Worm (Caenorhabditis elegans) whole organism, L3 larva: ENCODE measurements around the gene lmtr-2.

Experiments used
- R02D3.7 ChIP-seq: fragments of 150-350 bp; optimal IDR thresholded peaks from 2 replicates; lab custom pipeline; 2014; ENCODE audit warnings: missing biosample characterization, missing genetic modification characterization
- aly-2 ChIP-seq: fragments of 150-350 bp; optimal IDR thresholded peaks from 2 replicates; lab custom pipeline; 2014; ENCODE audit warnings: missing biosample characterization, missing genetic modification characterization
- ama-1 ChIP-seq: fragments of 150-350 bp; optimal IDR thresholded peaks from 2 replicates; lab custom pipeline; 2018
- ceh-16 ChIP-seq: sonication (generic microtip); optimal IDR thresholded peaks from 2 replicates; lab custom pipeline; 2017; ENCODE audit warnings: missing biosample characterization, missing genetic modification characterization
- ceh-28 ChIP-seq: fragments of 150-350 bp; optimal IDR thresholded peaks from 2 replicates; lab custom pipeline; 2014; ENCODE audit warnings: missing biosample characterization, missing genetic modification reagents, missing genetic modification characterization
- ceh-82 ChIP-seq: fragments of 150-350 bp; optimal IDR thresholded peaks from 2 replicates; lab custom pipeline; 2014; ENCODE audit warnings: missing biosample characterization, missing genetic modification characterization
- ceh-9 ChIP-seq: sonication (generic microtip); optimal IDR thresholded peaks from 2 replicates; lab custom pipeline; 2018; ENCODE audit warnings: missing biosample characterization, missing genetic modification characterization
- daf-12 ChIP-seq: fragments of 150-350 bp; optimal IDR thresholded peaks from 2 replicates; lab custom pipeline; 2014; ENCODE audit warnings: missing biosample characterization, missing genetic modification reagents, missing genetic modification characterization
- egl-27 ChIP-seq: sonication (generic microtip); optimal IDR thresholded peaks from 4 replicates; lab custom pipeline; 2017; ENCODE audit warnings: missing biosample characterization, missing genetic modification reagents, missing genetic modification characterization
- egl-5 ChIP-seq: fragments of 150-350 bp; optimal IDR thresholded peaks from 2 replicates; lab custom pipeline; 2017; ENCODE audit warnings: missing biosample characterization, missing genetic modification reagents, missing genetic modification characterization, inconsistent platforms
- elt-2 ChIP-seq: sonication (generic microtip); optimal IDR thresholded peaks from 2 replicates; lab custom pipeline; 2016; ENCODE audit warnings: missing genetic modification reagents, mild to moderate bottlenecking, missing genetic modification characterization, missing compliant biosample characterization
- fkh-10 ChIP-seq: sonication (generic microtip); optimal IDR thresholded peaks from 2 replicates; lab custom pipeline; 2017; ENCODE audit warnings: missing biosample characterization, missing genetic modification reagents, missing genetic modification characterization
- hmg-11 ChIP-seq: sonication (generic microtip); optimal IDR thresholded peaks from 2 replicates; lab custom pipeline; 2016; ENCODE audit warnings: missing genetic modification characterization, missing compliant biosample characterization
- lin-15B ChIP-seq: fragments of 150-350 bp; optimal IDR thresholded peaks from 2 replicates; lab custom pipeline; 2014; ENCODE audit warnings: missing biosample characterization, missing genetic modification characterization
- lin-39 ChIP-seq: fragments of 150-350 bp; optimal IDR thresholded peaks from 2 replicates; lab custom pipeline; 2018; ENCODE audit warnings: missing biosample characterization, missing genetic modification reagents, missing genetic modification characterization
- lsy-12 ChIP-seq: sonication (generic microtip); optimal IDR thresholded peaks from 2 replicates; lab custom pipeline; 2016; ENCODE audit warnings: mild to moderate bottlenecking, missing genetic modification characterization, missing compliant biosample characterization
- mml-1 ChIP-seq: fragments of 150-350 bp; sonication (generic microtip); optimal IDR thresholded peaks from 3 replicates; lab custom pipeline; 2014; ENCODE audit warnings: missing biosample characterization, missing genetic modification characterization
- nfya-1 ChIP-seq: sonication (generic microtip); optimal IDR thresholded peaks from 2 replicates; lab custom pipeline; 2017; ENCODE audit warnings: missing genetic modification characterization, mild to moderate bottlenecking, missing compliant biosample characterization, antibody characterized with exemption, moderate library complexity; ENCODE audit not compliant: insufficient read depth
- nhr-11 ChIP-seq: fragments of 150-350 bp; optimal IDR thresholded peaks from 2 replicates; lab custom pipeline; 2014; ENCODE audit warnings: missing biosample characterization, missing genetic modification characterization
- nhr-23 ChIP-seq: fragments of 150-350 bp; optimal IDR thresholded peaks from 2 replicates; lab custom pipeline; 2014; ENCODE audit warnings: missing biosample characterization, missing genetic modification reagents, missing genetic modification characterization
- nhr-237 ChIP-seq: fragments of 150-350 bp; optimal IDR thresholded peaks from 2 replicates; lab custom pipeline; 2014; ENCODE audit warnings: missing biosample characterization, missing genetic modification characterization
- nhr-25 ChIP-seq: sonication (generic microtip); optimal IDR thresholded peaks from 2 replicates; lab custom pipeline; 2017; ENCODE audit warnings: missing biosample characterization, missing genetic modification characterization
- nhr-43 ChIP-seq: sonication (generic microtip); optimal IDR thresholded peaks from 2 replicates; lab custom pipeline; 2016; ENCODE audit warnings: mild to moderate bottlenecking, missing genetic modification characterization, missing compliant biosample characterization; ENCODE audit not compliant: poor library complexity, severe bottlenecking
- pha-4 ChIP-seq: fragments of 150-350 bp; optimal IDR thresholded peaks from 2 replicates; lab custom pipeline; 2014; ENCODE audit warnings: missing biosample characterization, missing genetic modification reagents, missing genetic modification characterization
- pqm-1 ChIP-seq: fragments of 150-350 bp; optimal IDR thresholded peaks from 2 replicates; lab custom pipeline; 2017; ENCODE audit warnings: missing biosample characterization, missing genetic modification characterization, inconsistent platforms
- sea-2 ChIP-seq: fragments of 150-350 bp; sonication (generic microtip); optimal IDR thresholded peaks from 4 replicates; lab custom pipeline; 2014; ENCODE audit warnings: missing biosample characterization, missing genetic modification reagents, missing genetic modification characterization
- snpc-4 ChIP-seq: fragments of 150-350 bp; optimal IDR thresholded peaks from 2 replicates; lab custom pipeline; 2014; ENCODE audit warnings: missing biosample characterization, missing genetic modification characterization
- tbx-2 ChIP-seq: sonication (generic microtip); optimal IDR thresholded peaks from 2 replicates; lab custom pipeline; 2016; ENCODE audit warnings: mild to moderate bottlenecking, missing genetic modification characterization, missing compliant biosample characterization
- unc-62 ChIP-seq: fragments of 150-350 bp; sonication (generic microtip); optimal IDR thresholded peaks from 4 replicates; lab custom pipeline; 2014; ENCODE audit warnings: missing biosample characterization, missing genetic modification reagents, missing genetic modification characterization
- zag-1 ChIP-seq: fragments of 150-350 bp; optimal IDR thresholded peaks from 2 replicates; lab custom pipeline; 2014; ENCODE audit warnings: missing biosample characterization, missing genetic modification characterization
- ztf-11 ChIP-seq: fragments of 150-350 bp; optimal IDR thresholded peaks from 2 replicates; lab custom pipeline; 2014; ENCODE audit warnings: missing biosample characterization, missing genetic modification characterization

Gene lmtr-2

DNA sequence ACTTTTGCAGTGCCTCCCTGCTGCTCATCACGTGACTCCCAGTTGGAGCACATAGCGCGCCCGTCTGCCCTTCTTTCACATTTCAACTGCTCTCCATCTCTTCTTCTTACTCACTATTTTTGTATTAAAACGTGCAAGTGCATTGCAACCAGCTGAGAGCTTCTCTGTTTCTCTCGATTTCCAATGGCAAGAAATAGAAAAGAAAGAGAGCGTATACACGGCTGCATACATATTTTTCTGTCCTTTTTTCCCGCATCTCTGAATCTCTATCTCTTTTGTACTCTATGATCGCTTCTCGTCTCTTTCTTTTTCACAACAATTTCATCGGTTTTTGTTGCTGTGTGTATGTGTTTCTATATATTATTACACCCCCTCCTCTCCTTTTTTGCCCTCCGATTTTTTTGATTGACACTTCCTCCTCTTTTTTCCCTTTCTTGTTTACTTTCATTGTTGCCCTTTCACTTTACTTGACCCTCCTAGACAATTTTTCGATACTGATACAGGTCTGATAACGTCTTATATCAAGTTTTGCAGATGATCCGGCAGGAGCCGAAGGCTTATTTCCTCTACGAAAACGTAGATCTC is 9.9 kb downstream of the lmtr-2 start, which contains the start of gene Y97E10AR.1 (continued):
- TF ChIP-seq sea-2: peak; percentile 58
- TF ChIP-seq ceh-28 (tag; lab: Kevin White, UChicago): no peak
- TF ChIP-seq nhr-237 (tag; lab: Kevin White, UChicago): no peak
- no peak for TF ChIP-seq ceh-82

DNA sequence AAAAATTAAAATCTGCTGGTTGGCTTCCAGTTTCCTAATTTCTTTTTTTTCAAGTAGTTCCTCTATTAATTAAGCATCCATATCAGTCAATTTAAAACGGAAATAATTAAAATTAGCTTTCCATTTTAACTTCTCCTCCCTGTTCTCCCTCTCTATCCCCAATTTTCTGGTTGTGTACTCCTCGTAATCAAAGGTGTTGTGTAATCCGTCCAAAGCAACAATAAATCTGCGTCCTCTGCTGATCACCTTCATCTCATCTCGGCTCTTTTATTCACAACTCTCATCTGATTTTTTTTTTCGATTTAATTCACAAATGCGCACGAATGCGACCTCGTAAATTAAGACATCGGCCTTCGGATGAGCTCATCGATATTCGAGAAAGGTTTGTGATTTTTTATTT is 15.0 kb downstream of the lmtr-2 start, which contains the start of gene Y97E10AR.2:
Gene Y97E10AR.2, plus strand, starts transcription at position 301 of the 400 bp plus-strand sequence.
- TF ChIP-seq mml-1 (no peak), nfya-1 (tag; lab: Kevin White, UChicago) (no peak)

DNA sequence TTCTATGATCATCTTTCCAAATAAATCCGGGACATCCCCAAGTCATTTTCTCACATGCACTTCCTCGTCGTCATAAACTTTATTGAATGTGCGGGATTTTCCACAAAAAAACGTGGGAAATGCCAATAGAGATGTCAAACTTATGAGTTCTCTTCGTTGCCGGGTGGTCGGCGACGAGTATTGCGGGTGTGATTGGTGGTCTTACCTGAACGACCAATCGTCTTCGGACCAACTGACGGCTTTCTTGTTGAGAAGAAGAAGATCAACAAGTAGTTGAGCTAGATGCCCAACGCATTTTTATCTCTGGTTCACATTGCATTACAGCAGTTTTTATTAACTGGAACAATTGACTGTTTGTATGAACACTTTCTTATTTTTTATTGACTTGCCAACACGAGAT is 15.7 kb downstream of the lmtr-2 start:
- TF ChIP-seq ama-1 (lab: Kevin White, UChicago): no peak
- TF ChIP-seq nfya-1 (tag; lab: Kevin White, UChicago): peak; percentile 62

DNA sequence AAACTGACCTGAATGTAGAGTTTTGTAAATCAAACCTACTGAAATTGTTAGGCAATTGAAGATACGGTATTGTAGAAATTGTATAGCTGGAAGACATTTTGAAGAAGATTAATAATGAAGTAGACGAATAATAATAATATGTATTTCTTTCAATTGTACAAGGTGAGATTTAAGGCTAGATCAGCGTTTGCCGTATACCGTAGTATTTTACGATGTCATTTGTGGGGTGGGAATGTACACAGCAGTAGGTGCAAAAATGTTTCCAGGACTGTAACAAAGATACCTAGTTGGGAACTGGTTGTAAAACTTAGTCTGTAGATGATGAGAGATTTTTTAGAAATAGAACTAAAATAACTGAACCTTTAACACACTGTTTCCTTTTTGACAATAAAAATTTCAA is 16.3 kb downstream of the lmtr-2 start, which contains the start of gene ceh-76:
Gene ceh-76, minus strand, starts transcription at position 101 of the 400 bp plus-strand sequence.
- TF ChIP-seq egl-27 (tag; lab: Kevin White, UChicago) (no peak), unc-62 (no peak)

DNA sequence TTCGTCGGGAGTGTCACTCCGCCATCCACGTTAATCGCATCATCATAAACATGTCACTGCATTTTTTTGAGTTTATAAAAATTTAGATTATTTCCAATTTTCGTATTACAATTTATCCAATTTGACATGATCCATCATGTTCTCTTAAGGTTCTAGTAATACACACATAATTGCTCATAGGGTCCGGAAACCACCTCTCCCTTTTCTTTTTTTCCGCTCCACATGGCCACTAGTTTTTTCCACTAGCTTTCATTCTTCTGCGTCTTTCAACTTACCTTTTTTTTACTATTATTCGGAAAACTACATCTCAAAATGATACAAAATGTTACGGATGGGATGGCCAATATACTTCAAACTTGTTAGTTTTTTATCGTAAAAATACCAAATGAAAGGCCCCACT is 25.0 kb downstream of the lmtr-2 start, which contains the start of gene Y97E10AL.1:
Gene Y97E10AL.1, plus strand, starts transcription at position 301 of the 400 bp plus-strand sequence.
- TF ChIP-seq ceh-16: no peak
- TF ChIP-seq lin-15B: no peak
- TF ChIP-seq R02D3.7 (tag; lab: Kevin White, UChicago): no peak
- no peak for TF ChIP-seq lsy-12
- no peak for TF ChIP-seq pqm-1
- no peak for TF ChIP-seq tbx-2 (tag; lab: Kevin White, UChicago)
- TF ChIP-seq unc-62: no peak
- no peak for TF ChIP-seq nfya-1 (tag; lab: Kevin White, UChicago)
- no peak for TF ChIP-seq zag-1 (tag; lab: Kevin White, UChicago)
- no peak for TF ChIP-seq ceh-9 (tag; lab: Kevin White, UChicago)
- TF ChIP-seq ztf-11 (tag; lab: Kevin White, UChicago): no peak
- TF ChIP-seq, all 47 proteins: peak for 0

DNA sequence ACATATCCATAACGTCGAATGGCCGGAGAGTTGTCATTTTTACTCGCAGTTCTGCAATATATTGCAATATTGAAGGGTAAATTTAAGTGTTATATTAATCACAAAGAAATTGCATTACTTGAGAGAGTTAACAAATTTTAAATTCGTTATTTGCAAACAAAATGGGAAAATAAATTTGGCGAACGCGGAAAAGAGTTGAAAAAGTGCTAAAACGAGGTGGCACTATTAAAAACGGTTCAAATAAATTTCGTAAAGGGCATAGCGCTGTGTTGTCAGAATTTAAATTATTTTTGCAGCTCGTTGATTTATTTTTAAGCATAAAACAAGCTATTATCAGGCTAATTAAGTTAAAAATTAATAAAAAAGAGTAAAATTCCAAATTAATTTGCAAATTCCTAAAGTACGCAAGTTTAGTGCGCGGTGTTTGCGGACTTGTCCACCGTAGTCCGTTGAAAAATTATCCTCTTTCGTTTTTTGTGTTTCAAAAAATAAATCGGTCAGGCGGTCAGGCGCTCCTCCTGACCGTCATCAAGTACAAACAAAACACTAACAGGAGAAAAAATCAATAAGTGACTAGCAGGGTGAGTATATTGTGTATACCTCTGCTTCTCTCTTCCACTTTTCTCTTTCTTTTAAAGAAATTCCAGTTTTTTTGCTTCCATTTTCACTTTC is 27.4 kb downstream of the lmtr-2 start, which contains the start of the genes natb-1 and abhd-12:
Gene natb-1, minus strand, starts transcription at position 51 of the 672 bp plus-strand sequence.
Gene abhd-12, plus strand, starts transcription at position 499 of the 672 bp plus-strand sequence.
- TF ChIP-seq ceh-28 (tag; lab: Kevin White, UChicago): peak; percentile 58
- TF ChIP-seq ceh-9 (tag; lab: Kevin White, UChicago): no peak
- TF ChIP-seq tbx-2 (tag; lab: Kevin White, UChicago): no peak
- TF ChIP-seq ceh-16: no peak
- TF ChIP-seq pha-4: peak; percentile 87
- TF ChIP-seq snpc-4 (tag; lab: Kevin White, UChicago): peak; percentile 66
- peak; percentile 21 for TF ChIP-seq pqm-1
- TF ChIP-seq hmg-11 (tag; lab: Kevin White, UChicago): peak; percentile 56
- peak; percentile 41 for TF ChIP-seq nhr-23 (tag; lab: Kevin White, UChicago)
- no peak for TF ChIP-seq nhr-11
- TF ChIP-seq egl-5 (tag; lab: Kevin White, UChicago): peak; percentile 42
- no peak for TF ChIP-seq zag-1 (tag; lab: Kevin White, UChicago)
- no peak for TF ChIP-seq nhr-43
- TF ChIP-seq fkh-10 (GFP tag; lab: Kevin White, UChicago): no peak
- TF ChIP-seq elt-2 (tag; lab: Kevin White, UChicago): peak; percentile 20
- TF ChIP-seq nhr-25: peak; percentile 29
- peak; percentile 67 for TF ChIP-seq nfya-1 (tag; lab: Kevin White, UChicago)
- no peak for TF ChIP-seq lin-39
- no peak for TF ChIP-seq daf-12 (tag; lab: Kevin White, UChicago)
- no peak for TF ChIP-seq aly-2 (tag; lab: Kevin White, UChicago)
